Fruit fly (Drosophila melanogaster): ENCODE results near the gene CG7963.

The CG7963 gene

dm6 chr3R:8349449-8350115 lies 13.0 kb upstream of the CG7963 start, which contains the start of gene Atg13:
Gene Atg13, plus strand, starts transcription at chr3R:8349815.
- TF ChIP-seq EcR (GFP tag; optimal IDR thresholded peaks at IDR 0.05) (peak; percentile 30), CG14655 (GFP tag; optimal IDR thresholded peaks at IDR 0.05) (no peak), Ets98B (GFP tag; IDR thresholded peaks at IDR 0.05) (peak; percentile 71), CG15710 (tag; optimal IDR thresholded peaks at IDR 0.05) (peak; percentile 42), D1 (tag; optimal IDR thresholded peaks at IDR 0.05) (no peak), CG8159 (tag; optimal IDR thresholded peaks at IDR 0.05) (peak; percentile 63), Snoo (tag; optimal IDR thresholded peaks at IDR 0.05) (peak; percentile 50), gl (tag; optimal IDR thresholded peaks at IDR 0.05) (peak; percentile 94), Pif1B (GFP tag; optimal IDR thresholded peaks at IDR 0.05) (no peak), fd96Ca (GFP tag; IDR thresholded peaks at IDR 0.05) (peak; percentile 66; the same call in 2 of the 3 replicates), CG17806 (tag; optimal IDR thresholded peaks at IDR 0.05) (peak; percentile 45), CG12605 (GFP tag; IDR thresholded peaks at IDR 0.05) (peak; percentile 87), CG10348 (GFP tag; IDR thresholded peaks at IDR 0.05) (no peak), CG32121 (GFP tag; IDR thresholded peaks at IDR 0.05) (peak; percentile 79), CG4496 (GFP tag; IDR thresholded peaks at IDR 0.05) (peak; percentile 84), CG13204 (GFP tag; optimal IDR thresholded peaks at IDR 0.05) (no peak), CG8301 (tag; optimal IDR thresholded peaks at IDR 0.05) (peak; percentile 83), rn (GFP tag; IDR thresholded peaks at IDR 0.05) (no peak), CG34367 (tag; optimal IDR thresholded peaks at IDR 0.05) (peak; percentile 71), CG9948 (tag; optimal IDR thresholded peaks at IDR 0.05) (peak; percentile 2), Pif1A (GFP tag; optimal IDR thresholded peaks at IDR 0.05) (no peak)

- TF ChIP-seq CG10348 (GFP tag; IDR thresholded peaks at IDR 0.05) (no peak), CG14655 (GFP tag; optimal IDR thresholded peaks at IDR 0.05) (no peak)
Observed at dm6 chr3R:8352961-8353728, 9.5 kb upstream of the CG7963 start.

dm6 chr3R:8353994-8354393 lies 8.6 kb upstream of the CG7963 start:
- no peak for TF ChIP-seq EcR (GFP tag; optimal IDR thresholded peaks at IDR 0.05)
- TF ChIP-seq CG8301 (tag; optimal IDR thresholded peaks at IDR 0.05): no peak
- no peak for TF ChIP-seq gl (tag; optimal IDR thresholded peaks at IDR 0.05)
- TF ChIP-seq fd96Ca (GFP tag; IDR thresholded peaks at IDR 0.05): no peak
- TF ChIP-seq Snoo (tag; optimal IDR thresholded peaks at IDR 0.05): no peak
- TF ChIP-seq CG14655 (GFP tag; optimal IDR thresholded peaks at IDR 0.05): no peak
- TF ChIP-seq D1 (tag; optimal IDR thresholded peaks at IDR 0.05): no peak
- TF ChIP-seq Ets98B (GFP tag; IDR thresholded peaks at IDR 0.05): no peak
- TF ChIP-seq CG17806 (tag; optimal IDR thresholded peaks at IDR 0.05): no peak
- no peak for TF ChIP-seq CG9948 (tag; optimal IDR thresholded peaks at IDR 0.05)
- no peak for TF ChIP-seq CG34367 (tag; optimal IDR thresholded peaks at IDR 0.05)

dm6 chr3R:8354458-8354857 lies 8.2 kb upstream of the CG7963 start:
- peak; percentile 9 for TF ChIP-seq Pif1A (GFP tag; optimal IDR thresholded peaks at IDR 0.05)
- peak; percentile 3 for TF ChIP-seq CG17806 (tag; optimal IDR thresholded peaks at IDR 0.05)
- peak; percentile 82 for TF ChIP-seq CG12605 (GFP tag; IDR thresholded peaks at IDR 0.05)
- TF ChIP-seq CG13204 (GFP tag; optimal IDR thresholded peaks at IDR 0.05): no peak
- TF ChIP-seq CG10348 (GFP tag; IDR thresholded peaks at IDR 0.05): no peak
- peak; percentile 51 for TF ChIP-seq Snoo (tag; optimal IDR thresholded peaks at IDR 0.05)
- TF ChIP-seq EcR (GFP tag; optimal IDR thresholded peaks at IDR 0.05): no peak
- TF ChIP-seq fd96Ca (GFP tag; IDR thresholded peaks at IDR 0.05): no peak; the same call in 1 of the 3 replicates
- TF ChIP-seq CG15710 (tag; optimal IDR thresholded peaks at IDR 0.05): no peak
- TF ChIP-seq Ets98B (GFP tag; IDR thresholded peaks at IDR 0.05): peak; percentile 66
- TF ChIP-seq CG32121 (GFP tag; IDR thresholded peaks at IDR 0.05): peak; percentile 74
- peak; percentile 72; the same call in 2 of the 3 replicates for TF ChIP-seq CG4496 (GFP tag; IDR thresholded peaks at IDR 0.05)
- TF ChIP-seq rn (GFP tag; IDR thresholded peaks at IDR 0.05): no peak
- no peak for TF ChIP-seq CG34367 (tag; optimal IDR thresholded peaks at IDR 0.05)
- TF ChIP-seq CG9948 (tag; optimal IDR thresholded peaks at IDR 0.05): no peak
- no peak for TF ChIP-seq D1 (tag; optimal IDR thresholded peaks at IDR 0.05)

dm6 chr3R:8354969-8355368 lies 7.7 kb upstream of the CG7963 start:
- no peak for TF ChIP-seq CG13204 (GFP tag; optimal IDR thresholded peaks at IDR 0.05)
- TF ChIP-seq EcR (GFP tag; optimal IDR thresholded peaks at IDR 0.05): no peak
- peak; percentile 41 for TF ChIP-seq gl (tag; optimal IDR thresholded peaks at IDR 0.05)
- peak; percentile 83 for TF ChIP-seq Pif1B (GFP tag; optimal IDR thresholded peaks at IDR 0.05)
- TF ChIP-seq Pif1A (GFP tag; optimal IDR thresholded peaks at IDR 0.05): peak; percentile 89
- TF ChIP-seq Ets98B (GFP tag; IDR thresholded peaks at IDR 0.05): peak; percentile 90
- peak; percentile 68 for TF ChIP-seq CG34367 (tag; optimal IDR thresholded peaks at IDR 0.05)
- peak; percentile 86 for TF ChIP-seq CG15710 (tag; optimal IDR thresholded peaks at IDR 0.05)
- peak; percentile 64 for TF ChIP-seq CG9948 (tag; optimal IDR thresholded peaks at IDR 0.05)
- TF ChIP-seq CG12605 (GFP tag; IDR thresholded peaks at IDR 0.05): peak; percentile 85
- peak; percentile 77 for TF ChIP-seq CG8301 (tag; optimal IDR thresholded peaks at IDR 0.05)
- peak; percentile 58 for TF ChIP-seq CG14655 (GFP tag; optimal IDR thresholded peaks at IDR 0.05)
- peak; percentile 90 for TF ChIP-seq CG4496 (GFP tag; IDR thresholded peaks at IDR 0.05)
- peak; percentile 91 for TF ChIP-seq fd96Ca (GFP tag; IDR thresholded peaks at IDR 0.05)
- no peak for TF ChIP-seq D1 (tag; optimal IDR thresholded peaks at IDR 0.05)
- peak; percentile 96 for TF ChIP-seq CG32121 (GFP tag; IDR thresholded peaks at IDR 0.05)
- peak; percentile 85 for TF ChIP-seq CG8159 (tag; optimal IDR thresholded peaks at IDR 0.05)
- TF ChIP-seq Snoo (tag; optimal IDR thresholded peaks at IDR 0.05): peak; percentile 50
- peak; percentile 93 for TF ChIP-seq CG10348 (GFP tag; IDR thresholded peaks at IDR 0.05)
- peak; percentile 83 for TF ChIP-seq rn (GFP tag; IDR thresholded peaks at IDR 0.05)
- peak; percentile 81 for TF ChIP-seq CG17806 (tag; optimal IDR thresholded peaks at IDR 0.05)
